Worm (Caenorhabditis elegans) whole organism, L1 larva: ENCODE measurements around the gene F48G7.5.

Experiments
- Y116A8C.19 ChIP-seq: sonication (generic microtip); optimal IDR thresholded peaks from 2 replicates; lab custom pipeline; 2016; ENCODE audit warnings: missing compliant biosample characterization, missing genetic modification characterization, borderline replicate concordance
- blmp-1 ChIP-seq: fragments of 150-350 bp; optimal IDR thresholded peaks from 2 replicates; lab custom pipeline; 2014; ENCODE audit warnings: missing biosample characterization, missing genetic modification characterization
- ceh-8 ChIP-seq: fragments of 200-800 bp; sonication (Bioruptor generic); optimal IDR thresholded peaks from 2 replicates; lab custom pipeline; 2018; ENCODE audit warnings: mild to moderate bottlenecking, missing genetic modification characterization, moderate library complexity, missing compliant biosample characterization
- ceh-82 ChIP-seq, 3 experiments: fragments of 150-350 bp in 1 of 3; sonication (generic microtip) in 2 of 3; optimal IDR thresholded peaks; 2 replicates each; lab custom pipeline; 2014 to 2017; ENCODE audit warnings: missing biosample characterization in 3 of 3, missing genetic modification characterization in 3 of 3
- ceh-90 ChIP-seq: sonication (generic microtip); optimal IDR thresholded peaks from 2 replicates; lab custom pipeline; 2016; ENCODE audit warnings: missing genetic modification characterization, missing compliant biosample characterization
- efl-1 ChIP-seq, 4 experiments: fragments of 150-350 bp; optimal IDR thresholded peaks in 3 of 4; peaks in 1 of 4; 1 replicate in 1 of 4; 2 replicates in 3 of 4; lab custom pipeline; 2014; ENCODE audit warnings: missing biosample characterization in 2 of 4, missing genetic modification characterization in 2 of 4, missing genetic modification reagents in 2 of 4
- efl-3 ChIP-seq: fragments of 200-800 bp; sonication (Bioruptor generic); optimal IDR thresholded peaks from 2 replicates; lab custom pipeline; 2018; ENCODE audit warnings: mild to moderate bottlenecking, missing genetic modification characterization, missing compliant biosample characterization
- fkh-8 ChIP-seq: sonication (generic microtip); optimal IDR thresholded peaks from 2 replicates; lab custom pipeline; 2016; ENCODE audit warnings: mild to moderate bottlenecking, missing genetic modification characterization, missing compliant biosample characterization
- lin-13 ChIP-seq: fragments of 150-350 bp; optimal IDR thresholded peaks from 2 replicates; lab custom pipeline; 2014; ENCODE audit warnings: missing biosample characterization, missing genetic modification reagents, missing genetic modification characterization
- lin-39 ChIP-seq: fragments of 150-350 bp; optimal IDR thresholded peaks from 2 replicates; lab custom pipeline; 2014; ENCODE audit warnings: missing biosample characterization, missing genetic modification reagents, missing genetic modification characterization
- lir-3 ChIP-seq: sonication (generic microtip); optimal IDR thresholded peaks from 2 replicates; lab custom pipeline; 2016; ENCODE audit warnings: mild to moderate bottlenecking, missing genetic modification characterization, moderate library complexity, missing compliant biosample characterization; ENCODE audit not compliant: poor library complexity
- nhr-11 ChIP-seq: fragments of 150-350 bp; optimal IDR thresholded peaks from 2 replicates; lab custom pipeline; 2014; ENCODE audit warnings: missing biosample characterization, missing genetic modification characterization
- nhr-19 ChIP-seq: fragments of 200-800 bp; sonication (Bioruptor generic); conservative IDR thresholded peaks from 2 replicates; pipeline ENCODE4 v1.3.6; 2022; ENCODE audit warnings: missing genetic modification characterization, missing compliant biosample characterization
- nhr-20 ChIP-seq: sonication (generic microtip); optimal IDR thresholded peaks from 2 replicates; lab custom pipeline; 2016; ENCODE audit warnings: mild to moderate bottlenecking, missing genetic modification characterization, missing compliant biosample characterization
- nhr-77 ChIP-seq: fragments of 150-350 bp; optimal IDR thresholded peaks from 2 replicates; lab custom pipeline; 2014; ENCODE audit warnings: missing biosample characterization, missing genetic modification characterization
- nhr-84 ChIP-seq: sonication (generic microtip); optimal IDR thresholded peaks from 2 replicates; lab custom pipeline; 2017; ENCODE audit warnings: missing biosample characterization, missing genetic modification characterization
- nhr-85 ChIP-seq: sonication (generic microtip); peaks from one replicate; lab custom pipeline; 2016; ENCODE audit warnings: missing genetic modification characterization, inconsistent platforms, missing compliant biosample characterization
- nhr-90 ChIP-seq: sonication (generic microtip); optimal IDR thresholded peaks from 2 replicates; lab custom pipeline; 2016; ENCODE audit warnings: mild to moderate bottlenecking, missing genetic modification characterization, missing compliant biosample characterization; ENCODE audit not compliant: poor library complexity
- rnt-1 ChIP-seq: sonication (generic microtip); optimal IDR thresholded peaks from 2 replicates; lab custom pipeline; 2016; ENCODE audit warnings: mild to moderate bottlenecking, missing genetic modification characterization, moderate library complexity, missing compliant biosample characterization
- skn-1 ChIP-seq: fragments of 150-350 bp; optimal IDR thresholded peaks from 2 replicates; lab custom pipeline; 2014; ENCODE audit warnings: missing biosample characterization, missing genetic modification characterization
- snu-23 ChIP-seq: sonication (generic microtip); optimal IDR thresholded peaks from 2 replicates; lab custom pipeline; 2016; ENCODE audit warnings: missing genetic modification characterization, missing compliant biosample characterization
- sup-37 ChIP-seq: fragments of 200-800 bp; sonication (Bioruptor generic); optimal IDR thresholded peaks from 2 replicates; lab custom pipeline; 2018; ENCODE audit warnings: mild to moderate bottlenecking, missing genetic modification characterization, missing compliant biosample characterization
- swsn-7 ChIP-seq: sonication (generic microtip); optimal IDR thresholded peaks from 2 replicates; lab custom pipeline; 2016; ENCODE audit warnings: missing genetic modification characterization, missing compliant biosample characterization
- unc-30 ChIP-seq: sonication (generic microtip); optimal IDR thresholded peaks from 2 replicates; lab custom pipeline; 2017; ENCODE audit warnings: missing biosample characterization, missing genetic modification characterization
- unc-86 ChIP-seq: sonication (generic microtip); optimal IDR thresholded peaks from 2 replicates; lab custom pipeline; 2016; ENCODE audit warnings: missing genetic modification characterization, missing compliant biosample characterization
- unc-98 ChIP-seq: fragments of 200-800 bp; sonication (Bioruptor generic); IDR thresholded peaks from 2 replicates; pipeline ENCODE4 v1.3.6; 2022; ENCODE audit warnings: missing genetic modification characterization, missing compliant biosample characterization
- vab-15 ChIP-seq: sonication (generic microtip); optimal IDR thresholded peaks from 2 replicates; lab custom pipeline; 2017; ENCODE audit warnings: missing genotype, mild to moderate bottlenecking, missing genetic modification characterization, missing compliant biosample characterization
- xbp-1 ChIP-seq: sonication (generic microtip); optimal IDR thresholded peaks from 2 replicates; lab custom pipeline; 2016; ENCODE audit warnings: missing genetic modification characterization, missing compliant biosample characterization
- ztf-4 ChIP-seq: fragments of 150-350 bp; optimal IDR thresholded peaks from 2 replicates; lab custom pipeline; 2014; ENCODE audit warnings: missing biosample characterization, missing genetic modification characterization

Gene F48G7.5

ce11 chrV:600231-600630 is 22.5 kb downstream of the F48G7.5 start, which contains the start of gene nhr-251:
Gene nhr-251 (plus strand): TSS chrV:600531.
- TF ChIP-seq xbp-1 (tag; lab: Kevin White, UChicago) (no peak), unc-86 (tag; lab: Kevin White, UChicago) (no peak), swsn-7 (tag; lab: Kevin White, UChicago) (no peak), vab-15 (tag; lab: Kevin White, UChicago) (no peak), nhr-11 (no peak), lin-39 (tag; lab: Kevin White, UChicago) (no peak), nhr-90 (tag; lab: Kevin White, UChicago) (no peak), lir-3 (no peak), efl-1 (optimal IDR thresholded peaks at IDR 0.05; lab: Kevin White, UChicago) (no peak), efl-1 (GFP tag; optimal IDR thresholded peaks at IDR 0.05 in 1 of 2; lab: Kevin White, UChicago) (no peak), Y116A8C.19 (tag; lab: Kevin White, UChicago) (no peak), ceh-82 (tag; optimal IDR thresholded peaks at IDR 0.05; lab: Kevin White, UChicago) (no peak)

- TF ChIP-seq efl-1 (optimal IDR thresholded peaks at IDR 0.05; lab: Kevin White, UChicago) (no peak), efl-1 (GFP tag; optimal IDR thresholded peaks at IDR 0.05 in 1 of 2; lab: Kevin White, UChicago) (peak in 1 of 2 experiments; percentile 3), fkh-8 (tag; lab: Kevin White, UChicago) (no peak)
Observed at ce11 chrV:599783-600182, 23.0 kb downstream of the F48G7.5 start.

- TF ChIP-seq sup-37 (no peak), nhr-77 (no peak), ceh-8 (no peak), lin-39 (tag; lab: Kevin White, UChicago) (no peak), skn-1 (tag; lab: Kevin White, UChicago) (no peak), lin-13 (GFP tag; lab: Kevin White, UChicago) (no peak), efl-3 (GFP tag; lab: Kevin White, UChicago) (no peak), snu-23 (GFP tag; lab: Kevin White, UChicago) (no peak), ztf-4 (tag; lab: Kevin White, UChicago) (no peak)
Observed at ce11 chrV:598626-599025, 24.1 kb downstream of the F48G7.5 start.

ce11 chrV:597823-598222 is 24.9 kb downstream of the F48G7.5 start:
- no peak for TF ChIP-seq nhr-84 (tag; lab: Kevin White, UChicago)
- no peak for TF ChIP-seq efl-1 (optimal IDR thresholded peaks at IDR 0.05; lab: Kevin White, UChicago)
- peak in 1 of 2 experiments; percentile 45 for TF ChIP-seq efl-1 (GFP tag; optimal IDR thresholded peaks at IDR 0.05 in 1 of 2; lab: Kevin White, UChicago)
- TF ChIP-seq nhr-85 (tag; lab: Kevin White, UChicago), result peak; percentile 73

ce11 chrV:596923-597322 is 25.8 kb downstream of the F48G7.5 start:
- TF ChIP-seq blmp-1 (tag; lab: Kevin White, UChicago) (peak; percentile 9), Y116A8C.19 (tag; lab: Kevin White, UChicago) (no peak), nhr-20 (tag; lab: Kevin White, UChicago) (no peak), rnt-1 (tag; lab: Kevin White, UChicago) (peak; percentile 15), ceh-90 (tag; lab: Kevin White, UChicago) (no peak), efl-1 (optimal IDR thresholded peaks at IDR 0.05; lab: Kevin White, UChicago) (no peak), efl-1 (GFP tag; optimal IDR thresholded peaks at IDR 0.05 in 1 of 2; lab: Kevin White, UChicago) (no peak)

ce11 chrV:592959-593358 is 29.8 kb downstream of the F48G7.5 start, which contains the start of gene ZK488.5:
Gene ZK488.5 (plus strand): TSS chrV:593259.
- TF ChIP-seq unc-30 (tag; lab: Kevin White, UChicago), result no peak
- no peak for TF ChIP-seq unc-98 (GFP tag; lab: Robert Waterston, UW)
- TF ChIP-seq nhr-19 (GFP tag; lab: Robert Waterston, UW), result no peak
- no peak for TF ChIP-seq ceh-82 (tag; optimal IDR thresholded peaks at IDR 0.05; lab: Kevin White, UChicago)
